Fruit fly (Drosophila melanogaster): ENCODE data around the gene Josd.

DNA sequence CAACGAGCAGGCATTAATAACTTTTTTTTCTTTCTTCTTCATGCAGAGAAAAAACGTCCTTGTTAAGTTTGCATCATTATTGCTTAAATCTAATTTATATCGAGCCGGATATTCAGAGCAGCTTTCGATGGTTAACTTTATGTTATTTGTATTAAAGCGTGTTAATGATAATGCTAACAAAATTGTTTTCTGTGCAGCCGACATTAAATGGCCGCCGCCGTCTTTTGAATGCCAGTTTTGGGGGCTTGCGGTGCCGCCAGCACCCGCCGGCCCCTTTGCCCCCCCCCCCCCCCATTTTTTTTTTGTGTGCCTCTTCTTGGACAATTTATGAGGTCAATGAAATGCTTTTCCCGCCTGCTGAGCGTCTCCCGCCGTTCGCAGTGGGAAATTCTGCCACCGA, 50.5 kb downstream of the Josd start:
- TF ChIP-seq cic (GFP tag; optimal IDR thresholded peaks at IDR 0.05): no peak
- no peak for TF ChIP-seq CG5204 (GFP tag; optimal IDR thresholded peaks at IDR 0.05)
- no peak for TF ChIP-seq CG12768 (GFP tag; optimal IDR thresholded peaks at IDR 0.05)
- no peak for TF ChIP-seq Crg-1 (GFP tag; optimal IDR thresholded peaks at IDR 0.05)
- no peak for TF ChIP-seq CG7101 (tag; optimal IDR thresholded peaks at IDR 0.05)
- TF ChIP-seq kay (GFP tag; ENCODE audit: borderline replicate concordance): no peak
- no peak for TF ChIP-seq CG14711 (tag; optimal IDR thresholded peaks at IDR 0.05)
- TF ChIP-seq tj (GFP tag; optimal IDR thresholded peaks at IDR 0.05): no peak
- no peak for TF ChIP-seq CG7045 (GFP tag; optimal IDR thresholded peaks at IDR 0.05)

Data from whole organism, adult.